Fruit fly (Drosophila melanogaster): ENCODE measurements around the gene Tango14.
A peak's percentile ranks its signal among the peaks of the same experiment; 100 is the strongest.

Gene Tango14

DNA sequence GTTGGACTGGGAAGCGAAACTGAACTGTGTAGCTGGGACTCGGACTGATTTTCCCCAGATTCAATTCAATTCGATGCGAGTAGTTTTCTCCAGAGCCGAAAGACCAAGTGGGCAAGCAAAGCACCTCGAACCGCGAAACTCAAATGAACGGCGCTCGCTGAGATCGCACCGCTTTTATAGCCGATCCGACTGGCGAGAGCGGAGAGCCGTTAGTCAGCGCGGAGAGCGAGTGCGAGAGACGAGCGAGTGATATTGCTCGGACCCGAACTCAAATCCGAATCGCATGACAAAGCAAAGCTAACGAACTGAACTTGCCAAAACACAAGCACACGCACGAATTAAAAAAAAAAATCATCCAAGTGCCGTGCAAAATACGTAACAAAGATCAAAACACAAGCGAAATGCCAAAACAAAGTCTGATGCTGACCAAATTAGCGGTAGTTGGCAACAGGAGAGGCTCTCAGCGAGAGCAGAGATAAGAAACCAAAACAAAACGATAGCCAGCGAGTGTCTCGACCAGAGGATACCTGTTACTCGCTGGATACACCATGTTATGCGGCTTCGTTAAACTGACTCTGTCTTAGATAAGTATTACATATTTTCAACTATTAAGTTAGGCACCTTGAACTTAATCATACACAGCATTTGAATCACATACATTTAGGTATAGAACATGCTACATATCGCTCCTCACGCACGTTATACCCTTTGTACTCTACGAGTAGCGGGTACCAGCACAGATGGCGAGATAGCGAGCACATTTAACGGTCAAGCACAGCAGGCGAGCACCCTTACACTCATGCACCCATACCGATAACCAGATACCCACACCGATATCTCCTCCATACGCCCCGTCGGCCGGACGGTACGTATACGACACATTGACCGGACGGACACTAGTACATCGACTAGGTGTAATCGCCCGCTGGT, 39.3 kb upstream of the Tango14 start (continued):
- peak; percentile 55; the same call in 1 of the 3 replicates for TF ChIP-seq ase (GFP tag; IDR thresholded peaks at IDR 0.05)
- TF ChIP-seq CG10462 (GFP tag; optimal IDR thresholded peaks at IDR 0.05), result peak; percentile 26
- TF ChIP-seq CG11093 (GFP tag; IDR thresholded peaks at IDR 0.05), result peak; percentile 54; the same call in 2 of the 3 replicates
- TF ChIP-seq btn (GFP tag; optimal IDR thresholded peaks at IDR 0.05), result no peak
- no peak for TF ChIP-seq aop (GFP tag; IDR thresholded peaks at IDR 0.05)
- peak; percentile 87 for TF ChIP-seq CG14014 (GFP tag; IDR thresholded peaks at IDR 0.05)
- peak; percentile 22; the same call in 1 of the 3 replicates for TF ChIP-seq CG6175 (GFP tag; IDR thresholded peaks at IDR 0.05)
- peak; percentile 80 to 94 for TF ChIP-seq Trl (optimal IDR thresholded peaks at IDR 0.05)
- peak; percentile 59 for TF ChIP-seq Trl (GFP tag; optimal IDR thresholded peaks at IDR 0.05)
- peak; percentile 78 for TF ChIP-seq grau (tag; optimal IDR thresholded peaks at IDR 0.05)
- TF ChIP-seq ssp (GFP tag; IDR thresholded peaks at IDR 0.05), result peak; percentile 60
- TF ChIP-seq scrt (GFP tag; optimal IDR thresholded peaks at IDR 0.05), result peak; percentile 58
- no peak for TF ChIP-seq unc-4 (GFP tag; IDR thresholded peaks at IDR 0.05; ENCODE audit: partially characterized antibody)
- peak; percentile 70 for TF ChIP-seq caup (GFP tag; optimal IDR thresholded peaks at IDR 0.05; ENCODE audit: severe bottlenecking)
- TF ChIP-seq CG1647 (GFP tag; optimal IDR thresholded peaks at IDR 0.05), result peak; percentile 59
- no peak for TF ChIP-seq NC2β (GFP tag; optimal IDR thresholded peaks at IDR 0.05)
- TF ChIP-seq CG7556 (GFP tag; optimal IDR thresholded peaks at IDR 0.05), result peak; percentile 74
- TF ChIP-seq ro (GFP tag; IDR thresholded peaks at IDR 0.05), result peak; percentile 35; the same call in 1 of the 2 replicates
- peak; percentile 72 for TF ChIP-seq zfh1 (GFP tag; IDR thresholded peaks at IDR 0.05)
- TF ChIP-seq Pdp1 (GFP tag; optimal IDR thresholded peaks at IDR 0.05), result peak; percentile 23 to 53
- TF ChIP-seq CG10543 (GFP tag; optimal IDR thresholded peaks at IDR 0.05), result peak; percentile 59
- no peak for TF ChIP-seq CG4360 (GFP tag; IDR thresholded peaks at IDR 0.05)
- TF ChIP-seq CG31224 (GFP tag; IDR thresholded peaks at IDR 0.05), result peak; percentile 74
- peak; percentile 78 for TF ChIP-seq org-1 (GFP tag; optimal IDR thresholded peaks at IDR 0.05)
- peak; percentile 40; the same call in 1 of the 3 replicates for TF ChIP-seq otp (GFP tag; IDR thresholded peaks at IDR 0.05)
- TF ChIP-seq p53 (GFP tag; optimal IDR thresholded peaks at IDR 0.05), result no peak
- TF ChIP-seq Atf6 (GFP tag; IDR thresholded peaks at IDR 0.05), result peak; percentile 78
- peak; percentile 49 for TF ChIP-seq ATbp (GFP tag; optimal IDR thresholded peaks at IDR 0.05)
- peak; percentile 78 for TF ChIP-seq CG9932 (GFP tag; IDR thresholded peaks at IDR 0.05)
- TF ChIP-seq Nf-YA (GFP tag; IDR thresholded peaks at IDR 0.05), result peak; percentile 79
- TF ChIP-seq Dbx (GFP tag; IDR thresholded peaks at IDR 0.05), result peak; percentile 75; the same call in 2 of the 3 replicates
- peak; percentile 52 for TF ChIP-seq lbe (GFP tag; optimal IDR thresholded peaks at IDR 0.05)
- TF ChIP-seq ac (GFP tag; optimal IDR thresholded peaks at IDR 0.05), result no peak
- peak; percentile 55 to 78 for TF ChIP-seq dpn (GFP tag; optimal IDR thresholded peaks at IDR 0.05)
- TF ChIP-seq CG14050 (GFP tag; IDR thresholded peaks at IDR 0.05), result peak; percentile 66
- TF ChIP-seq CG2678 (tag; optimal IDR thresholded peaks at IDR 0.05), result peak; percentile 80
- peak; percentile 53 to 79 for TF ChIP-seq Hr51 (GFP tag; optimal IDR thresholded peaks at IDR 0.05)
- TF ChIP-seq Side (GFP tag; optimal IDR thresholded peaks at IDR 0.05), result no peak
- no peak; the same call in 1 of the 2 replicates for TF ChIP-seq Doc2 (GFP tag; IDR thresholded peaks at IDR 0.05)
- no peak for TF ChIP-seq CG7271 (tag; optimal IDR thresholded peaks at IDR 0.05)
- TF ChIP-seq E2f2 (GFP tag; IDR thresholded peaks at IDR 0.05), result peak; percentile 44
- TF ChIP-seq CG10979 (tag; optimal IDR thresholded peaks at IDR 0.05), result peak; percentile 34
- TF ChIP-seq psq (GFP tag; optimal IDR thresholded peaks at IDR 0.05), result peak; percentile 7
- TF ChIP-seq dysf (GFP tag; IDR thresholded peaks at IDR 0.05), result peak; percentile 89
- TF ChIP-seq CG2116 (GFP tag; optimal IDR thresholded peaks at IDR 0.05), result peak; percentile 33
- TF ChIP-seq HLH54F (GFP tag; optimal IDR thresholded peaks at IDR 0.05), result peak; percentile 69
- peak; percentile 66; the same call in 2 of the 3 replicates for TF ChIP-seq CG34422 (GFP tag; IDR thresholded peaks at IDR 0.05)
- TF ChIP-seq CG6272 (GFP tag; IDR thresholded peaks at IDR 0.05), result peak; percentile 57
- peak; percentile 10 for TF ChIP-seq B-H2 (GFP tag; optimal IDR thresholded peaks at IDR 0.05)
